Fruit fly (Drosophila melanogaster) whole organism, embryonic: ENCODE results near the gene CG43448.
A peak's percentile ranks its signal among the peaks of the same experiment; 100 is the strongest.

ENCODE experiments used
- CG10654 ChIP-seq: fragments of 200-800 bp; sonication (Bioruptor generic); optimal IDR thresholded peaks from 2 replicates; lab custom pipeline; 2016; ENCODE audit warnings: missing biosample characterization, missing genetic modification characterization
- CG10959 ChIP-seq: fragments of 200-800 bp; sonication (Bioruptor generic); IDR thresholded peaks from 2 replicates; pipeline ENCODE4 v1.3.6; 2022; ENCODE audit warnings: missing biosample characterization, missing genetic modification characterization
- CG10979 ChIP-seq: fragments of 200-800 bp; sonication (Bioruptor generic); optimal IDR thresholded peaks from 2 replicates; lab custom pipeline; 2018; ENCODE audit warnings: missing biosample characterization, mild to moderate bottlenecking, missing genetic modification characterization, moderate library complexity
- CG11696 ChIP-seq: fragments of 200-800 bp; sonication (Bioruptor generic); IDR thresholded peaks from 2 replicates; pipeline ENCODE4 v1.3.6; 2022; ENCODE audit warnings: missing biosample characterization, missing genetic modification characterization
- CG13287 ChIP-seq: fragments of 200-800 bp; sonication (Bioruptor generic); IDR thresholded peaks from 2 replicates; pipeline ENCODE4 v1.3.6; 2022; ENCODE audit warnings: missing biosample characterization, missing genetic modification characterization; ENCODE audit not compliant: partially characterized antibody
- CG14441 ChIP-seq: fragments of 200-800 bp; sonication (Bioruptor generic); IDR thresholded peaks from 2 replicates; pipeline ENCODE4 v1.3.6; 2022; ENCODE audit warnings: missing biosample characterization, missing genetic modification characterization
- CG17328 ChIP-seq: fragments of 200-800 bp; sonication (Bioruptor generic); IDR thresholded peaks from 2 replicates; pipeline ENCODE4 v1.3.6; 2022; ENCODE audit warnings: missing biosample characterization, missing genetic modification characterization
- CG18619 ChIP-seq: fragments of 200-800 bp; sonication (Bioruptor generic); optimal IDR thresholded peaks from 3 replicates; lab custom pipeline; 2017; ENCODE audit warnings: missing biosample characterization, mild to moderate bottlenecking, missing genetic modification characterization
- CG2199 ChIP-seq: fragments of 200-800 bp; sonication (Bioruptor generic); IDR thresholded peaks from 3 replicates; pipeline ENCODE4 v1.3.6; 2022; ENCODE audit warnings: missing biosample characterization, missing genetic modification characterization
- CG2678 ChIP-seq: fragments of 200-800 bp; sonication (Bioruptor generic); optimal IDR thresholded peaks from 3 replicates; lab custom pipeline; 2019; ENCODE audit warnings: missing biosample characterization, mild to moderate bottlenecking, missing genetic modification characterization, moderate library complexity
- CG2889 ChIP-seq: fragments of 200-800 bp; sonication (Bioruptor generic); IDR thresholded peaks from 3 replicates; pipeline ENCODE4 v1.3.6; 2022; ENCODE audit warnings: missing biosample characterization, missing genetic modification characterization
- CG31441 ChIP-seq: fragments of 200-800 bp; sonication (Bioruptor generic); IDR thresholded peaks from 2 replicates; pipeline ENCODE4 v1.3.6; 2022; ENCODE audit warnings: missing biosample characterization, missing genetic modification characterization
- CG32767 ChIP-seq: fragments of 200-800 bp; sonication (Bioruptor generic); IDR thresholded peaks from 2 replicates; pipeline ENCODE4 v1.3.6; 2022; ENCODE audit warnings: missing biosample characterization, missing genetic modification characterization
- CG8089 ChIP-seq: fragments of 200-800 bp; sonication (Bioruptor generic); optimal IDR thresholded peaks from 3 replicates; lab custom pipeline; 2016; ENCODE audit warnings: missing biosample characterization, missing genetic modification characterization
- CG8281 ChIP-seq: fragments of 200-800 bp; sonication (Bioruptor generic); optimal IDR thresholded peaks from 2 replicates; lab custom pipeline; 2018; ENCODE audit warnings: missing biosample characterization, mild to moderate bottlenecking, missing genetic modification characterization, moderate library complexity
- CG9215 ChIP-seq: fragments of 200-800 bp; sonication (Bioruptor generic); IDR thresholded peaks from 2 replicates; pipeline ENCODE4 v1.3.6; 2022; ENCODE audit warnings: missing biosample characterization, missing genetic modification characterization
- CkIIα-i1 ChIP-seq: fragments of 200-800 bp; sonication (Bioruptor generic); IDR thresholded peaks from 2 replicates; pipeline ENCODE4 v1.3.6; 2022; ENCODE audit warnings: missing biosample characterization, missing genetic modification characterization
- Dll ChIP-seq: fragments of 200-800 bp; sonication (Bioruptor generic); IDR thresholded peaks from 4 replicates; pipeline ENCODE4 v1.3.6; 2022; ENCODE audit warnings: missing biosample characterization, missing genetic modification characterization; ENCODE audit not compliant: partially characterized antibody
- E2f1 ChIP-seq: fragments of 200-800 bp; sonication (Bioruptor generic); IDR thresholded peaks from 2 replicates; pipeline ENCODE4 v1.3.6; 2022; ENCODE audit warnings: missing biosample characterization, missing genetic modification characterization
- Eip74EF ChIP-seq, 2 experiments: fragments of 200-800 bp in 1 of 2; fragments of >200 bp in 1 of 2; sonication (Bioruptor generic) in 1 of 2; optimal IDR thresholded peaks; 2 replicates each; lab custom pipeline; 2017 to 2019; ENCODE audit warnings: missing biosample characterization in 2 of 2, missing genetic modification characterization in 2 of 2, mild to moderate bottlenecking in 1 of 2, moderate library complexity in 1 of 2
- H15 ChIP-seq: fragments of 200-800 bp; sonication (Bioruptor generic); IDR thresholded peaks from 3 replicates; pipeline ENCODE4 v1.3.6; 2022; ENCODE audit warnings: missing biosample characterization, missing genetic modification characterization
- HLH4C ChIP-seq: fragments of 200-800 bp; sonication (Bioruptor generic); IDR thresholded peaks from 3 replicates; pipeline ENCODE4 v1.3.6; 2022; ENCODE audit warnings: missing biosample characterization, missing genetic modification characterization; ENCODE audit not compliant: partially characterized antibody
- Hmx ChIP-seq: fragments of 200-800 bp; sonication (Bioruptor generic); optimal IDR thresholded peaks from 2 replicates; lab custom pipeline; 2016; ENCODE audit warnings: missing biosample characterization, missing genetic modification characterization
- Hsf ChIP-seq: fragments of 200-800 bp; sonication (Bioruptor generic); optimal IDR thresholded peaks from 3 replicates; lab custom pipeline; 2016; ENCODE audit warnings: missing biosample characterization, missing genetic modification characterization
- Jarid2 ChIP-seq: fragments of 200-800 bp; sonication (Bioruptor generic); optimal IDR thresholded peaks from 3 replicates; lab custom pipeline; 2017; ENCODE audit warnings: mild to moderate bottlenecking, missing biosample characterization, missing genetic modification reagents, missing genetic modification characterization
- Opbp ChIP-seq: fragments of 200-800 bp; sonication (Bioruptor generic); IDR thresholded peaks from 3 replicates; pipeline ENCODE4 v1.3.6; 2022; ENCODE audit warnings: missing biosample characterization, missing genetic modification characterization; ENCODE audit not compliant: partially characterized antibody
- Pdp1 ChIP-seq, 2 experiments: fragments of 200-800 bp; sonication (Bioruptor generic); optimal IDR thresholded peaks; 3 replicates each; lab custom pipeline; 2016; ENCODE audit warnings: missing biosample characterization in 2 of 2, missing genetic modification characterization in 2 of 2, mild to moderate bottlenecking in 1 of 2, moderate library complexity in 1 of 2
- Sox100B ChIP-seq: fragments of 200-800 bp; sonication (Bioruptor generic); optimal IDR thresholded peaks from 3 replicates; lab custom pipeline; 2018; ENCODE audit warnings: missing biosample characterization, mild to moderate bottlenecking, missing genetic modification characterization
- Sry-β ChIP-seq: fragments of 200-800 bp; sonication (Bioruptor generic); optimal IDR thresholded peaks from 2 replicates; lab custom pipeline; 2018; ENCODE audit warnings: missing biosample characterization, mild to moderate bottlenecking, missing genetic modification characterization, moderate library complexity
- Trl ChIP-seq, 3 experiments: fragments of >200 bp in 2 of 3; fragments of 200-800 bp in 1 of 3; sonication (Bioruptor generic) in 1 of 3; optimal IDR thresholded peaks; 2 replicates in 1 of 3; 3 replicates in 2 of 3; lab custom pipeline; 2016 to 2017; ENCODE audit warnings: missing biosample characterization in 1 of 3, missing genetic modification characterization in 1 of 3
- al ChIP-seq: fragments of 200-800 bp; sonication (Bioruptor generic); IDR thresholded peaks from 2 replicates; pipeline ENCODE4 v1.3.6; 2022; ENCODE audit warnings: missing biosample characterization, missing genetic modification characterization
- amos ChIP-seq: fragments of 200-800 bp; sonication (Bioruptor generic); IDR thresholded peaks from 2 replicates; pipeline ENCODE4 v1.3.6; 2022; ENCODE audit warnings: missing biosample characterization, missing genetic modification characterization; ENCODE audit not compliant: partially characterized antibody
- az2 ChIP-seq: fragments of 200-800 bp; sonication (Bioruptor generic); optimal IDR thresholded peaks from 3 replicates; lab custom pipeline; 2016; ENCODE audit warnings: missing biosample characterization, missing genetic modification characterization
- ci ChIP-seq: fragments of 200-800 bp; sonication (Bioruptor generic); IDR thresholded peaks from 3 replicates; pipeline ENCODE4 v1.3.6; 2022; ENCODE audit warnings: missing biosample characterization, missing genetic modification characterization
- dimm ChIP-seq: fragments of 200-800 bp; sonication (Bioruptor generic); IDR thresholded peaks from 2 replicates; pipeline ENCODE4 v1.3.6; 2022; ENCODE audit warnings: missing biosample characterization, missing genetic modification characterization
- dmrt99B ChIP-seq: fragments of 200-800 bp; sonication (Bioruptor generic); optimal IDR thresholded peaks from 2 replicates; lab custom pipeline; 2018; ENCODE audit warnings: missing biosample characterization, mild to moderate bottlenecking, missing genetic modification characterization, moderate library complexity
- emc ChIP-seq: fragments of 200-800 bp; sonication (Bioruptor generic); optimal IDR thresholded peaks from 2 replicates; lab custom pipeline; 2016; ENCODE audit warnings: missing biosample characterization, missing genetic modification characterization
- esg ChIP-seq: fragments of 200-800 bp; sonication (Bioruptor generic); conservative IDR thresholded peaks from 2 replicates; pipeline ENCODE4 v1.3.6; 2022; ENCODE audit warnings: missing biosample characterization, missing genetic modification characterization
- fd64A ChIP-seq: fragments of 200-800 bp; sonication (Bioruptor generic); optimal IDR thresholded peaks from 3 replicates; lab custom pipeline; 2018; ENCODE audit warnings: missing biosample characterization, mild to moderate bottlenecking, missing genetic modification characterization
- gcm ChIP-seq: fragments of 200-800 bp; sonication (Bioruptor generic); optimal IDR thresholded peaks from 2 replicates; lab custom pipeline; 2019; ENCODE audit warnings: missing biosample characterization, mild to moderate bottlenecking, missing genetic modification characterization, moderate library complexity
- gcm2 ChIP-seq: fragments of 200-800 bp; sonication (Bioruptor generic); optimal IDR thresholded peaks from 2 replicates; lab custom pipeline; 2016; ENCODE audit warnings: missing biosample characterization, missing genetic modification characterization
- lab ChIP-seq: fragments of 200-800 bp; sonication (Bioruptor generic); optimal IDR thresholded peaks from 3 replicates; lab custom pipeline; 2017; ENCODE audit warnings: missing biosample characterization, missing genetic modification characterization, mild to moderate bottlenecking, moderate library complexity, missing genetic modification reagents
- pum ChIP-seq: fragments of 200-800 bp; sonication (Bioruptor generic); optimal IDR thresholded peaks from 2 replicates; lab custom pipeline; 2016; ENCODE audit warnings: missing biosample characterization, missing genetic modification characterization
- row ChIP-seq: fragments of 200-800 bp; sonication (Bioruptor generic); IDR thresholded peaks from 3 replicates; pipeline ENCODE4 v1.3.6; 2022; ENCODE audit warnings: missing biosample characterization, missing genetic modification characterization
- salm ChIP-seq: fragments of 200-800 bp; sonication (Bioruptor generic); optimal IDR thresholded peaks from 2 replicates; lab custom pipeline; 2018; ENCODE audit warnings: missing biosample characterization, mild to moderate bottlenecking, missing genetic modification characterization
- sim ChIP-seq: fragments of 200-800 bp; sonication (Bioruptor generic); IDR thresholded peaks from 2 replicates; pipeline ENCODE4 v1.3.6; 2022; ENCODE audit warnings: missing biosample characterization, missing genetic modification characterization
- sr ChIP-seq: fragments of 200-800 bp; sonication (Bioruptor generic); IDR thresholded peaks from 3 replicates; pipeline ENCODE4 v1.3.6; 2022; ENCODE audit warnings: missing biosample characterization, missing genetic modification characterization
- tna ChIP-seq: fragments of 200-800 bp; sonication (Bioruptor generic); IDR thresholded peaks from 2 replicates; pipeline ENCODE4 v1.3.6; 2022; ENCODE audit warnings: missing biosample characterization, missing genetic modification characterization; ENCODE audit not compliant: partially characterized antibody
- tup ChIP-seq: fragments of 200-800 bp; sonication (Bioruptor generic); optimal IDR thresholded peaks from 2 replicates; lab custom pipeline; 2016; ENCODE audit warnings: missing biosample characterization, mild to moderate bottlenecking, missing genetic modification characterization, moderate library complexity
- usp ChIP-seq: fragments of >200 bp; optimal IDR thresholded peaks from 2 replicates; lab custom pipeline; 2017; ENCODE audit warnings: missing biosample characterization, missing genetic modification characterization

Gene CG43448

dm6 chr3R:30191462-30191874, 46.1 kb downstream of the CG43448 start (continued):
- TF ChIP-seq al (GFP tag; lab: Robert Waterston, UW) (0 out of 2 replicates have a peak, but pooled peaks have one; percentile 38), usp (GFP tag; lab: Kevin White, UChicago) (no peak), salm (tag; lab: Kevin White, UChicago) (no peak), Sry-β (GFP tag; lab: Kevin White, UChicago) (no peak), Jarid2 (GFP tag; lab: Kevin White, UChicago) (no peak), CkIIα-i1 (no peak), emc (no peak), fd64A (GFP tag; lab: Kevin White, UChicago) (no peak), amos (GFP tag; lab: Robert Waterston, UW) (no peak), CG8089 (GFP tag; lab: Kevin White, UChicago) (peak; percentile 16), CG9215 (GFP tag; lab: Robert Waterston, UW) (0 out of 2 replicates have a peak, but pooled peaks have one; percentile 5), dimm (GFP tag; lab: Robert Waterston, UW) (no peak), CG2199 (GFP tag; lab: Robert Waterston, UW) (no peak), CG13287 (GFP tag; lab: Robert Waterston, UW) (no peak), H15 (no peak), Hmx (no peak), CG11696 (GFP tag; lab: Robert Waterston, UW) (no peak), Sox100B (GFP tag; lab: Kevin White, UChicago) (peak; percentile 34), CG10979 (tag; lab: Kevin White, UChicago) (peak; percentile 36), sim (GFP tag; lab: Robert Waterston, UW) (no peak), row (peak; percentile 66), CG32767 (GFP tag; lab: Robert Waterston, UW) (no peak), sr (GFP tag; lab: Robert Waterston, UW) (no peak), az2 (GFP tag; lab: Kevin White, UChicago) (peak; percentile 34), E2f1 (GFP tag; lab: Robert Waterston, UW) (peak; percentile 16; the same call in 1 of the 2 replicates), gcm2 (no peak), tna (GFP tag; lab: Robert Waterston, UW) (no peak), Pdp1 (GFP tag; optimal IDR thresholded peaks at IDR 0.05; lab: Kevin White, UChicago) (peak; percentile 45 to 65), Eip74EF (GFP tag; optimal IDR thresholded peaks at IDR 0.05; lab: Kevin White, UChicago) (peak in 1 of 2 experiments; percentile 22), lab (GFP tag; lab: Kevin White, UChicago) (no peak), tup (GFP tag; lab: Kevin White, UChicago) (no peak), CG2678 (tag; lab: Kevin White, UChicago) (peak; percentile 52), pum (peak; percentile 29), CG10654 (GFP tag; lab: Kevin White, UChicago) (no peak), CG31441 (GFP tag; lab: Robert Waterston, UW) (peak; percentile 45; the same call in 1 of the 2 replicates), Dll (GFP tag; lab: Robert Waterston, UW) (no peak), ci (GFP tag; lab: Robert Waterston, UW) (no peak), Hsf (GFP tag; lab: Kevin White, UChicago) (peak; percentile 31), Opbp (GFP tag; lab: Robert Waterston, UW) (no peak), CG2889 (no peak), gcm (GFP tag; lab: Kevin White, UChicago) (no peak), CG8281 (no peak), HLH4C (no peak), dmrt99B (tag; lab: Kevin White, UChicago) (peak; percentile 53), CG14441 (GFP tag; lab: Robert Waterston, UW) (peak; percentile 31; the same call in 1 of the 2 replicates), esg (GFP tag; lab: Robert Waterston, UW) (0 out of 2 replicates have a peak, but pooled peaks have one; percentile 5), CG10959 (GFP tag; lab: Robert Waterston, UW) (no peak), Trl (optimal IDR thresholded peaks at IDR 0.05; lab: Kevin White, UChicago) (no peak), Trl (GFP tag; optimal IDR thresholded peaks at IDR 0.05; lab: Kevin White, UChicago) (peak; percentile 46), CG18619 (GFP tag; lab: Kevin White, UChicago) (peak; percentile 60), CG17328 (GFP tag; lab: Robert Waterston, UW) (no peak)
